Worm (Caenorhabditis elegans) whole organism, L4/young adult: ENCODE measurements around the gene skn-1.

Experiments used
- W03F9.2 ChIP-seq: fragments of 150-350 bp; optimal IDR thresholded peaks from 2 replicates; lab custom pipeline; 2014; ENCODE audit warnings: missing biosample characterization, missing genetic modification characterization
- dao-5 ChIP-seq: sonication (generic microtip); optimal IDR thresholded peaks from 2 replicates; lab custom pipeline; 2016; ENCODE audit warnings: missing genotype, missing genetic modification characterization, moderate library complexity, missing compliant biosample characterization

DNA sequence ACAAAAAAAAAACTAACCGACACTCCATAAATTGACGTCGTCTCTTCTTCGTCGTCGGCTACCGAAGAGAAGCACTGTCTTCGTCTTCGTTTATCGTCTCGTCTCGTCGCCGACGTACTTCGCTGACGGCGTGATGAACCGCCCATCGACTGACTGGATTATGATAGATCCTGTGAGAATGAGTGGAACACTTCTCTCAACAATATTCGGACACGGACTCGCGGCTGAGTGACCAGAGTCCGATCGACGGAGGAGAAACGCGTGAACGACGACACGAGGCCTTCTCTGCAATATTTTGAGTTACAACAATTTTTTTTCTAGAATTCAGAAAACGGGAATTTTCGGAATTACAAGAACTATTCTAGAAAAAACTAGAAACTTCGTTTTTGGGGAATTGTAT lies at the start of gene skn-1:
- TF ChIP-seq W03F9.2: no peak
- TF ChIP-seq dao-5: no peak
